Worm (Caenorhabditis elegans) whole organism, young adult: ENCODE measurements around the gene srh-218.

ENCODE experiments used
- B0035.1 ChIP-seq: sonication (generic microtip); optimal IDR thresholded peaks from 2 replicates; lab custom pipeline; 2016; ENCODE audit warnings: missing genetic modification characterization, mild to moderate bottlenecking, missing compliant biosample characterization, missing genotype, missing genetic modification reagents
- F23B12.7 ChIP-seq: sonication (generic microtip); optimal IDR thresholded peaks from 2 replicates; lab custom pipeline; 2017; ENCODE audit warnings: missing genetic modification characterization, mild to moderate bottlenecking, missing compliant biosample characterization, antibody characterized with exemption, moderate library complexity; ENCODE audit not compliant: insufficient read depth
- F52B5.7 ChIP-seq: sonication (generic microtip); optimal IDR thresholded peaks from 2 replicates; lab custom pipeline; 2016; ENCODE audit warnings: mild to moderate bottlenecking, missing genetic modification characterization, missing compliant biosample characterization
- F57A8.1 ChIP-seq: fragments of 200-800 bp; sonication (Bioruptor generic); optimal IDR thresholded peaks from 2 replicates; lab custom pipeline; 2018; ENCODE audit warnings: mild to moderate bottlenecking, missing genetic modification characterization, moderate library complexity, missing compliant biosample characterization
- K12H6.12 ChIP-seq: fragments of 200-800 bp; sonication (Bioruptor generic); optimal IDR thresholded peaks from 2 replicates; lab custom pipeline; 2018; ENCODE audit warnings: mild to moderate bottlenecking, missing genetic modification characterization, missing compliant biosample characterization
- T07F8.4 ChIP-seq: sonication (generic microtip); optimal IDR thresholded peaks from 2 replicates; lab custom pipeline; 2016; ENCODE audit warnings: mild to moderate bottlenecking, missing genetic modification characterization, moderate library complexity, missing compliant biosample characterization
- Y56A3A.18 ChIP-seq: fragments of 200-800 bp; sonication (Bioruptor generic); IDR thresholded peaks from 2 replicates; pipeline ENCODE4 v1.3.6; 2022; ENCODE audit warnings: missing genetic modification reagents, missing genetic modification characterization, missing compliant biosample characterization
- akir-1 ChIP-seq: fragments of 200-800 bp; sonication (Bioruptor generic); optimal IDR thresholded peaks from 2 replicates; lab custom pipeline; 2018; ENCODE audit warnings: mild to moderate bottlenecking, missing genetic modification characterization, moderate library complexity, missing compliant biosample characterization
- ama-1 ChIP-seq, 3 experiments: fragments of 150-350 bp in 1 of 3; sonication (generic microtip) in 2 of 3; optimal IDR thresholded peaks; 2 replicates each; lab custom pipeline; 2014 to 2018; ENCODE audit warnings: missing biosample characterization in 2 of 3, missing genetic modification characterization in 2 of 3, missing genetic modification reagents in 2 of 3
- atf-7 ChIP-seq: sonication (generic microtip); optimal IDR thresholded peaks from 2 replicates; lab custom pipeline; 2017; ENCODE audit warnings: mild to moderate bottlenecking, missing genetic modification characterization, missing compliant biosample characterization
- ccch-3 ChIP-seq: fragments of 200-800 bp; sonication (Bioruptor generic); optimal IDR thresholded peaks from 2 replicates; lab custom pipeline; 2018; ENCODE audit warnings: mild to moderate bottlenecking, missing genetic modification characterization, missing compliant biosample characterization
- ceh-100 ChIP-seq: fragments of 200-800 bp; sonication (Bioruptor generic); IDR thresholded peaks from 2 replicates; pipeline ENCODE4 v1.3.6; 2022; ENCODE audit warnings: missing genetic modification reagents, missing genetic modification characterization, missing compliant biosample characterization
- ceh-27 ChIP-seq: fragments of 200-800 bp; sonication (Bioruptor generic); optimal IDR thresholded peaks from 2 replicates; lab custom pipeline; 2018; ENCODE audit warnings: mild to moderate bottlenecking, missing genetic modification characterization, moderate library complexity, missing compliant biosample characterization
- ceh-40 ChIP-seq: fragments of 200-800 bp; sonication (Bioruptor generic); IDR thresholded peaks from 2 replicates; pipeline ENCODE4 v1.3.6; 2022; ENCODE audit warnings: missing genetic modification characterization, missing compliant biosample characterization
- ceh-79 ChIP-seq: sonication (generic microtip); optimal IDR thresholded peaks from 2 replicates; lab custom pipeline; 2017; ENCODE audit warnings: mild to moderate bottlenecking, missing genetic modification characterization, missing compliant biosample characterization
- ceh-91 ChIP-seq: fragments of 200-800 bp; sonication (Bioruptor generic); IDR thresholded peaks from 2 replicates; pipeline ENCODE4 v1.3.6; 2022; ENCODE audit warnings: missing genetic modification reagents, missing genetic modification characterization, missing compliant biosample characterization
- chd-7 ChIP-seq: sonication (generic microtip); optimal IDR thresholded peaks from 2 replicates; lab custom pipeline; 2016; ENCODE audit warnings: mild to moderate bottlenecking, missing genetic modification characterization, moderate library complexity, missing compliant biosample characterization
- egl-44 ChIP-seq: fragments of 200-800 bp; sonication (Bioruptor generic); IDR thresholded peaks from 2 replicates; pipeline ENCODE4 v1.3.6; 2022; ENCODE audit warnings: missing genetic modification reagents, missing genetic modification characterization, missing compliant biosample characterization
- egrh-3 ChIP-seq: fragments of 200-800 bp; sonication (Bioruptor generic); IDR thresholded peaks from 2 replicates; pipeline ENCODE4 v1.3.6; 2022; ENCODE audit warnings: missing genetic modification reagents, missing genetic modification characterization, missing compliant biosample characterization
- hmg-20 ChIP-seq: fragments of 200-800 bp; sonication (Bioruptor generic); IDR thresholded peaks from 2 replicates; pipeline ENCODE4 v1.3.6; 2022; ENCODE audit warnings: missing genetic modification reagents, missing genetic modification characterization, missing compliant biosample characterization
- lag-1 ChIP-seq: fragments of 200-800 bp; sonication (Bioruptor generic); IDR thresholded peaks from 2 replicates; pipeline ENCODE4 v1.3.6; 2022; ENCODE audit warnings: missing genetic modification reagents, missing genetic modification characterization, missing compliant biosample characterization
- lin-26 ChIP-seq: fragments of 200-800 bp; sonication (Bioruptor generic); IDR thresholded peaks from 2 replicates; pipeline ENCODE4 v1.3.6; 2022; ENCODE audit warnings: missing genetic modification reagents, missing genetic modification characterization, missing compliant biosample characterization
- lin-40 ChIP-seq: sonication (generic microtip); optimal IDR thresholded peaks from 2 replicates; lab custom pipeline; 2016; ENCODE audit warnings: missing genetic modification characterization, mild to moderate bottlenecking, missing compliant biosample characterization, missing genotype, missing genetic modification reagents
- madf-3 ChIP-seq: fragments of 200-800 bp; sonication (Bioruptor generic); IDR thresholded peaks from 2 replicates; pipeline ENCODE4 v1.3.6; 2022; ENCODE audit warnings: missing genetic modification reagents, missing genetic modification characterization, missing compliant biosample characterization
- madf-6 ChIP-seq: fragments of 200-800 bp; sonication (Bioruptor generic); IDR thresholded peaks from 2 replicates; pipeline ENCODE4 v1.3.6; 2022; ENCODE audit warnings: missing genetic modification reagents, missing genetic modification characterization, missing compliant biosample characterization
- mcd-1 ChIP-seq: fragments of 200-800 bp; sonication (Bioruptor generic); IDR thresholded peaks from 2 replicates; pipeline ENCODE4 v1.3.6; 2022; ENCODE audit warnings: missing genetic modification reagents, missing genetic modification characterization, missing compliant biosample characterization
- mel-28 ChIP-seq: sonication (generic microtip); optimal IDR thresholded peaks from 2 replicates; lab custom pipeline; 2016; ENCODE audit warnings: borderline replicate concordance, mild to moderate bottlenecking, missing genetic modification characterization, missing compliant biosample characterization
- nfya-1 ChIP-seq: sonication (generic microtip); optimal IDR thresholded peaks from 2 replicates; lab custom pipeline; 2017; ENCODE audit warnings: antibody characterized with exemption, missing compliant biosample characterization, missing genetic modification characterization, borderline replicate concordance; ENCODE audit not compliant: insufficient read depth
- nfyb-1 ChIP-seq: fragments of 200-800 bp; sonication (Bioruptor generic); IDR thresholded peaks from 2 replicates; pipeline ENCODE4 v1.3.6; 2022; ENCODE audit warnings: missing genetic modification reagents, missing genetic modification characterization, missing compliant biosample characterization
- nhr-120 ChIP-seq: fragments of 200-800 bp; sonication (Bioruptor generic); IDR thresholded peaks from 2 replicates; pipeline ENCODE4 v1.3.6; 2022; ENCODE audit warnings: missing genetic modification characterization, missing compliant biosample characterization
- nhr-27 ChIP-seq: fragments of 200-800 bp; sonication (Bioruptor generic); optimal IDR thresholded peaks from 2 replicates; lab custom pipeline; 2018; ENCODE audit warnings: mild to moderate bottlenecking, missing genetic modification characterization, moderate library complexity, missing compliant biosample characterization
- pbrm-1 ChIP-seq: fragments of 200-800 bp; sonication (Bioruptor generic); IDR thresholded peaks from 2 replicates; pipeline ENCODE4 v1.3.6; 2022; ENCODE audit warnings: missing genetic modification reagents, missing genetic modification characterization, missing compliant biosample characterization
- rec-8 ChIP-seq, 2 experiments: sonication (generic microtip); optimal IDR thresholded peaks; 2 replicates each; lab custom pipeline; 2016; ENCODE audit warnings: mild to moderate bottlenecking in 2 of 2, missing genetic modification characterization in 2 of 2, missing genetic modification reagents in 2 of 2, missing genotype in 2 of 2, missing biosample characterization in 1 of 2, missing compliant biosample characterization in 1 of 2, moderate library complexity in 1 of 2
- repo-1 ChIP-seq: sonication (generic microtip); optimal IDR thresholded peaks from 2 replicates; lab custom pipeline; 2017; ENCODE audit warnings: mild to moderate bottlenecking, missing genetic modification characterization, missing compliant biosample characterization
- sdz-38 ChIP-seq: sonication (generic microtip); optimal IDR thresholded peaks from 2 replicates; lab custom pipeline; 2016; ENCODE audit warnings: missing genotype, missing genetic modification characterization, missing compliant biosample characterization
- snpc-1.3 ChIP-seq: sonication (generic microtip); optimal IDR thresholded peaks from 2 replicates; lab custom pipeline; 2017; ENCODE audit warnings: missing genetic modification characterization, mild to moderate bottlenecking, missing compliant biosample characterization, antibody characterized with exemption, moderate library complexity, missing genotype, missing genetic modification reagents; ENCODE audit not compliant: insufficient read depth
- zfh-2 ChIP-seq: fragments of 200-800 bp; sonication (Bioruptor generic); conservative IDR thresholded peaks from 2 replicates; pipeline ENCODE4 v1.3.6; 2022; ENCODE audit warnings: missing genetic modification reagents, missing genetic modification characterization, missing compliant biosample characterization
- ztf-6 ChIP-seq: fragments of 200-800 bp; sonication (Bioruptor generic); IDR thresholded peaks from 2 replicates; pipeline ENCODE4 v1.3.6; 2022; ENCODE audit warnings: missing genetic modification reagents, missing genetic modification characterization, missing compliant biosample characterization

Gene srh-218

DNA sequence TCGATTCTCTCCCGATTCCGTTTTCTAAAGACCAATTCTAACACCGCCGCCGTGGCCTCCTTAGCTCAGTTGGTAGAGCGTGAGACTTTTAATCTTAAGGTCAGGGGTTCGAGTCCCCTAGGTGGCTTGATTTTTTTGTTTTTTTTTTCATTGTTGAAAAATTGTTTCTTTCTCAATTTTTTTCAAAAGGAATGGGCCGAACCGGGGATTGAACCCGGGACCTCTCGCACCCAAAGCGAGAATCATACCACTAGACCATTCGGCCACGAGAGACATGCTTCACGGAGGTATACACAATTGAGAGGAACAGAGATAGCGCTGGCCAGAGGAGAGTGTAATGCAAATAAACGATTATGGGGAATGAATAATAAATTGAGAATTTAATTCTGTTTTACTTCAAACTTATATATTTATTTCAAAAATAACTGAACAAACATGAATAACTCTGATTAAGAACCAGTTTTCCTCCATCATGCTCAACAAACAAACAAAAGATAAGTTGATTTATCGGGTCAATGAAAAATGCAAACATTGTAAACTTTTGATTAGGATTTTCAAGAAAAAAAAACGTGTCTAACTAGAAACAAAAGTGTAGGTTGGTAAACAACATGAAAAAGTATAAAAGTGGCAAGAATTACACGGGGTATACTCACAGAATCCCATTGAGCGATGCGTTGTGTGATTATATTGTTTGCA lies 28.6 kb upstream of the srh-218 start, which contains the start of gene pqn-71 (continued):
- TF ChIP-seq snpc-1.3 (peak; percentile 94), sdz-38 (no peak), madf-6 (GFP tag; lab: Robert Waterston, UW) (peak; percentile 77), ceh-40 (GFP tag; lab: Robert Waterston, UW) (peak; percentile 88; the same call in 1 of the 2 replicates), madf-3 (GFP tag; lab: Robert Waterston, UW) (peak; percentile 85), nhr-27 (tag; lab: Kevin White, UChicago) (peak; percentile 88), nfyb-1 (GFP tag; lab: Robert Waterston, UW) (peak; percentile 96), B0035.1 (peak; percentile 92), chd-7 (tag; lab: Kevin White, UChicago) (peak; percentile 90), mcd-1 (peak; percentile 86), egl-44 (GFP tag; lab: Robert Waterston, UW) (peak; percentile 95), lin-26 (peak; percentile 98), hmg-20 (GFP tag; lab: Robert Waterston, UW) (peak; percentile 89), ama-1 (optimal IDR thresholded peaks at IDR 0.05; lab: Kevin White, UChicago) (no peak), ama-1 (GFP tag; optimal IDR thresholded peaks at IDR 0.05; lab: Kevin White, UChicago) (peak; percentile 89 to 90), akir-1 (GFP tag; lab: Kevin White, UChicago) (peak; percentile 0), lag-1 (GFP tag; lab: Robert Waterston, UW) (no peak), pbrm-1 (peak; percentile 95), rec-8 (tag; optimal IDR thresholded peaks at IDR 0.05; lab: Kevin White, UChicago) (peak; percentile 94 to 97), egrh-3 (GFP tag; lab: Robert Waterston, UW) (no peak), ceh-27 (peak; percentile 75), T07F8.4 (peak; percentile 93), ceh-91 (peak; percentile 63; the same call in 1 of the 2 replicates), ceh-100 (GFP tag; lab: Robert Waterston, UW) (peak; percentile 83), atf-7 (tag; lab: Kevin White, UChicago) (peak; percentile 85), nhr-120 (GFP tag; lab: Robert Waterston, UW) (peak; percentile 88; the same call in 1 of the 2 replicates), Y56A3A.18 (GFP tag; lab: Robert Waterston, UW) (peak; percentile 97), K12H6.12 (tag; lab: Kevin White, UChicago) (peak; percentile 81), F23B12.7 (tag; lab: Kevin White, UChicago) (peak; percentile 95), zfh-2 (GFP tag; lab: Robert Waterston, UW) (peak; percentile 80; the same call in 1 of the 2 replicates), ceh-79 (tag; lab: Kevin White, UChicago) (peak; percentile 88), repo-1 (tag; lab: Kevin White, UChicago) (peak; percentile 92), lin-40 (peak; percentile 97), mel-28 (peak; percentile 38), F52B5.7 (tag; lab: Kevin White, UChicago) (peak; percentile 81)

- TF ChIP-seq zfh-2 (GFP tag; lab: Robert Waterston, UW) = peak; percentile 62
- no peak for TF ChIP-seq ztf-6 (GFP tag; lab: Robert Waterston, UW)
Measured at ce11 chrV:15466017-15466416, 27.8 kb upstream of the srh-218 start.

ce11 chrV:15466719-15467118 lies 27.1 kb upstream of the srh-218 start:
- TF ChIP-seq nfya-1 (tag; lab: Kevin White, UChicago) (no peak), F57A8.1 (no peak), ccch-3 (GFP tag; lab: Kevin White, UChicago) (no peak), madf-3 (GFP tag; lab: Robert Waterston, UW) (no peak)
